Worm (Caenorhabditis elegans): ENCODE measurements around the gene ruvb-2.
A peak's percentile ranks its signal among the peaks of the same experiment; 100 is the strongest.

ruvb-2 gene

DNA sequence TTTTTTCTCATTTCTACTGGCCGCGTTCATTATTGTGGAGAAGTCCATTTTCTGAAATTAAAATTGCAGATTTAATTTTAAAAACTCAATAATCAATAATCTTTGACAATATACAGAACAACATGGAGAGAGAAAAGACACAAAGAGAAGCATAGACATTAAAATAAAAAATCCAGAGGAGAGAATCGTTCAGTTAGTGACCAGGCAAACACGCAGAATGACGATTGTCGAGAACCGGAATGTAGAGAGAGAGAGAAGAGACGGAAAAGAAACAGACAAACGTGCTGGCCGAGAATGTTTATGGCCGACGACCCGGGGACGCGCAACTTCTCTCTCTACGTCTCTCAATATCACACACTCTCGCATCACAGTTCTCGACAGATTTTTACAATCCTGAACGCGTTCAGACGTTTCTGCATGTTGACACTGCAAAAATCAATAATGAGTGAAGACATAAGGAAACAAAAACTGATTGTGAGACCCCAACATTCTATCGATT is 31.6 kb downstream of the ruvb-2 start, which contains the start of the genes T05A12.3 and T05A12.4 (continued):
- no peak for TF ChIP-seq C06A6.2 (GFP tag; conservative IDR thresholded peaks at IDR 0.05)
- no peak for TF ChIP-seq hsf-1 (GFP tag; IDR thresholded peaks at IDR 0.05)
- TF ChIP-seq nfya-1 (tag; optimal IDR thresholded peaks at IDR 0.05; ENCODE audit: borderline replicate concordance, insufficient read depth), result no peak
- TF ChIP-seq F39B2.1 (GFP tag; IDR thresholded peaks at IDR 0.05), result no peak
- TF ChIP-seq Y56A3A.18 (GFP tag; IDR thresholded peaks at IDR 0.05), result no peak
- no peak for TF ChIP-seq akir-1 (GFP tag; optimal IDR thresholded peaks at IDR 0.05)
- TF ChIP-seq lir-1 (GFP tag; conservative IDR thresholded peaks at IDR 0.05), result peak; percentile 36; the same call in 1 of the 2 replicates
- TF ChIP-seq cebp-2 (GFP tag; IDR thresholded peaks at IDR 0.05), result no peak
- TF ChIP-seq somi-1 (GFP tag; optimal IDR thresholded peaks at IDR 0.05), result no peak
- TF ChIP-seq egrh-3 (GFP tag; IDR thresholded peaks at IDR 0.05), result no peak; the same call in 1 of the 2 replicates
- no peak for TF ChIP-seq nfyb-1 (GFP tag; IDR thresholded peaks at IDR 0.05)
- TF ChIP-seq dpff-1 (tag; optimal IDR thresholded peaks at IDR 0.05), result no peak
- no peak for TF ChIP-seq chd-7 (tag; optimal IDR thresholded peaks at IDR 0.05)
- no peak for TF ChIP-seq him-1 (tag; optimal IDR thresholded peaks at IDR 0.05)
- 0 out of 2 replicates have a peak, but pooled peaks have one; percentile 35 for TF ChIP-seq attf-6 (GFP tag; IDR thresholded peaks at IDR 0.05)
- TF ChIP-seq rpc-1 (optimal IDR thresholded peaks at IDR 0.05), result no peak
- no peak for TF ChIP-seq rpc-1 (tag; optimal IDR thresholded peaks at IDR 0.05)
- peak; percentile 71 for TF ChIP-seq D2030.7 (GFP tag; IDR thresholded peaks at IDR 0.05)
- TF ChIP-seq B0019.2 (GFP tag; conservative IDR thresholded peaks at IDR 0.05), result peak; percentile 51
- peak; percentile 71 for TF ChIP-seq unc-130 (GFP tag; optimal IDR thresholded peaks at IDR 0.05)
- no peak for TF ChIP-seq bed-1 (GFP tag; IDR thresholded peaks at IDR 0.05)
- no peak for TF ChIP-seq F37B4.10 (GFP tag; IDR thresholded peaks at IDR 0.05)
- TF ChIP-seq mxl-1 (tag; optimal IDR thresholded peaks at IDR 0.05), result no peak
- TF ChIP-seq tbp1 (GFP tag; optimal IDR thresholded peaks at IDR 0.05), result no peak
- TF ChIP-seq sdz-38 (tag; optimal IDR thresholded peaks at IDR 0.05), result no peak
- no peak for TF ChIP-seq Y95B8A.8 (GFP tag; IDR thresholded peaks at IDR 0.05)
- TF ChIP-seq F23B12.7 (tag; optimal IDR thresholded peaks at IDR 0.05; ENCODE audit: insufficient read depth), result peak; percentile 36
- TF ChIP-seq B0261.1 (tag; optimal IDR thresholded peaks at IDR 0.05), result no peak
- no peak for TF ChIP-seq ceh-79 (tag; optimal IDR thresholded peaks at IDR 0.05)
- TF ChIP-seq ceh-27 (GFP tag; optimal IDR thresholded peaks at IDR 0.05), result no peak
- no peak for TF ChIP-seq B0035.1 (tag; optimal IDR thresholded peaks at IDR 0.05)
- TF ChIP-seq F10E7.11 (tag; optimal IDR thresholded peaks at IDR 0.05), result no peak
- no peak for TF ChIP-seq xnd-1 (tag; optimal IDR thresholded peaks at IDR 0.05)
- peak; percentile 63 for TF ChIP-seq F33H1.4 (GFP tag; IDR thresholded peaks at IDR 0.05)
- no peak for TF ChIP-seq nhr-90 (tag; optimal IDR thresholded peaks at IDR 0.05)
- no peak for TF ChIP-seq Y53F4B.3 (GFP tag; IDR thresholded peaks at IDR 0.05)
- no peak for TF ChIP-seq ceh-58 (GFP tag; IDR thresholded peaks at IDR 0.05)
- TF ChIP-seq pha-4 (tag; optimal IDR thresholded peaks at IDR 0.05), result no peak
- peak; percentile 65; the same call in 1 of the 2 replicates for TF ChIP-seq bed-2 (GFP tag; IDR thresholded peaks at IDR 0.05)
- TF ChIP-seq cebp-1 (GFP tag; IDR thresholded peaks at IDR 0.05), result no peak
- no peak for TF ChIP-seq cebp-1 (tag; optimal IDR thresholded peaks at IDR 0.05)
- no peak for TF ChIP-seq F52B5.7 (tag; optimal IDR thresholded peaks at IDR 0.05)
- peak; percentile 5 for TF ChIP-seq efl-1 (GFP tag; optimal IDR thresholded peaks at IDR 0.05)
- peak; percentile 49; the same call in 1 of the 2 replicates for TF ChIP-seq attf-3 (GFP tag; conservative IDR thresholded peaks at IDR 0.05)
- no peak for TF ChIP-seq hmg-20 (GFP tag; IDR thresholded peaks at IDR 0.05)
- TF ChIP-seq ztf-26 (tag; optimal IDR thresholded peaks at IDR 0.05), result no peak
- no peak for TF ChIP-seq lin-35 (GFP tag; optimal IDR thresholded peaks at IDR 0.05)
- no peak for TF ChIP-seq Y53G8AR.9 (GFP tag; conservative IDR thresholded peaks at IDR 0.05)
- no peak for TF ChIP-seq K11D2.4 (GFP tag; IDR thresholded peaks at IDR 0.05)
- TF ChIP-seq madf-8 (GFP tag; conservative IDR thresholded peaks at IDR 0.05), result peak; percentile 58
